4 fruit fly cellular contexts compared by ENCODE assay signal in the genomic region with DNA sequence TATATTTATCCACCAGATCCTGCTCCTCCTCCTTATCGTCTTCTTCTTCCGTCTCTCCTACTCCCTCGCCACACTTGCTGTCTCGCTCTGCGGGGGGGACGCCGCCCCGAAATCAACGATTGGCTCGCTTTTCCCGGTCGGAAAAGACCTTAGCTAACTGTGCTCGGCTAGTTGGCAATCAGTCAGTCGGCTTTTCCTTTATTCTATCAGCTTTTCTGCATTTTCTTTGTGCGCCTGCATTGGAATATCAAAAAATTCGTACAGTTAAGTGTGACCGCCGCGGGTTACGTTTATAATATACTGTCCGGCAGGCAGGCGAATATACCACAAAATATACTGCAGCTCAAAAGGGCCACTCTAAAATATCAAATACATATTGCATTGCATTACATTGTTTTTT.
TF ChIP-seq lines count a peak whose summit lies in the region.

A gene (minus strand): TSS at position 289 of the 400 bp plus-strand sequence.

- no peak for TF ChIP-seq CTCF in whole organism, embryonic (GFP tag; optimal IDR thresholded peaks at IDR 0.05; lab: Kevin White, UChicago)

TF ChIP-seq in whole organism, adult, 20 proteins besides CTCF, POLR2A, EP300 and RAD21:
- TF ChIP-seq Mnt (GFP tag; optimal IDR thresholded peaks at IDR 0.05; lab: Kevin White, UChicago) (no peak), CG14711 (tag; optimal IDR thresholded peaks at IDR 0.05; lab: Kevin White, UChicago) (peak; percentile 32), bab1 (GFP tag; optimal IDR thresholded peaks at IDR 0.05; lab: Kevin White, UChicago) (peak; percentile 45)

TF ChIP-seq in whole organism, embryonic, 481 proteins besides CTCF, POLR2A, EP300 and RAD21 (continues in another document):
- TF ChIP-seq NFAT (GFP tag; IDR thresholded peaks at IDR 0.05; lab: Robert Waterston, UW): no peak
- no peak for TF ChIP-seq Atf6 (GFP tag; IDR thresholded peaks at IDR 0.05; lab: Robert Waterston, UW)
- TF ChIP-seq CG17359 (tag; optimal IDR thresholded peaks at IDR 0.05; lab: Kevin White, UChicago): no peak
- no peak for TF ChIP-seq CkIIα-i1 (GFP tag; IDR thresholded peaks at IDR 0.05; lab: Robert Waterston, UW)
- peak; percentile 68 for TF ChIP-seq CG9797 (GFP tag; optimal IDR thresholded peaks at IDR 0.05; lab: Kevin White, UChicago)
- peak; percentile 20 for TF ChIP-seq sens (GFP tag; lab: Kevin White, UChicago)
- TF ChIP-seq knrl (GFP tag; IDR thresholded peaks at IDR 0.05; lab: Robert Waterston, UW; ENCODE audit: partially characterized antibody): 0 out of 3 replicates have a peak, but pooled peaks have one; percentile 23
- TF ChIP-seq nom (GFP tag; optimal IDR thresholded peaks at IDR 0.05; lab: Kevin White, UChicago): peak; percentile 1
- peak; percentile 39 for TF ChIP-seq CG30020 (tag; optimal IDR thresholded peaks at IDR 0.05; lab: Kevin White, UChicago)
- TF ChIP-seq CG1832 (GFP tag; optimal IDR thresholded peaks at IDR 0.05; lab: Kevin White, UChicago): peak; percentile 84
- peak; percentile 26 for TF ChIP-seq Sin3A (optimal IDR thresholded peaks at IDR 0.05; lab: Kevin White, UChicago)
- TF ChIP-seq Ets97D (GFP tag; optimal IDR thresholded peaks at IDR 0.05; lab: Kevin White, UChicago): peak; percentile 18
- peak; percentile 75 for TF ChIP-seq YL-1 (GFP tag; optimal IDR thresholded peaks at IDR 0.05; lab: Kevin White, UChicago)
- peak; percentile 94 for TF ChIP-seq MESR4 (GFP tag; optimal IDR thresholded peaks at IDR 0.05; lab: Kevin White, UChicago)
- TF ChIP-seq pzg (GFP tag; optimal IDR thresholded peaks at IDR 0.05; lab: Kevin White, UChicago): peak; percentile 57
- peak; percentile 38 for TF ChIP-seq Scr (GFP tag; IDR thresholded peaks at IDR 0.05; lab: Robert Waterston, UW; ENCODE audit: partially characterized antibody)
- TF ChIP-seq CG10366 (GFP tag; IDR thresholded peaks at IDR 0.05; lab: Robert Waterston, UW): no peak
- TF ChIP-seq trh (GFP tag; optimal IDR thresholded peaks at IDR 0.05; lab: Kevin White, UChicago): no peak
- no peak for TF ChIP-seq klu (GFP tag; IDR thresholded peaks at IDR 0.05; lab: Robert Waterston, UW)
- TF ChIP-seq trem (tag; optimal IDR thresholded peaks at IDR 0.05; lab: Kevin White, UChicago): peak; percentile 5
- TF ChIP-seq CG4617 (GFP tag; optimal IDR thresholded peaks at IDR 0.05; lab: Kevin White, UChicago; ENCODE audit: borderline replicate concordance): peak; percentile 98
- TF ChIP-seq fd96Cb (tag; optimal IDR thresholded peaks at IDR 0.05; lab: Kevin White, UChicago): no peak
- TF ChIP-seq CG14710 (tag; optimal IDR thresholded peaks at IDR 0.05; lab: Kevin White, UChicago): peak; percentile 20
- TF ChIP-seq Dp (GFP tag; optimal IDR thresholded peaks at IDR 0.05; lab: Kevin White, UChicago): peak; percentile 46
- TF ChIP-seq Dll (GFP tag; IDR thresholded peaks at IDR 0.05; lab: Robert Waterston, UW; ENCODE audit: partially characterized antibody): no peak
- TF ChIP-seq bowl (GFP tag; IDR thresholded peaks at IDR 0.05; lab: Robert Waterston, UW): no peak
- peak; percentile 42 for TF ChIP-seq Myb (GFP tag; optimal IDR thresholded peaks at IDR 0.05; lab: Kevin White, UChicago)

TF ChIP-seq in whole organism, prepupa, 60 proteins besides CTCF, POLR2A, EP300 and RAD21:
- peak; percentile 84 for TF ChIP-seq Sox14 (GFP tag; optimal IDR thresholded peaks at IDR 0.05; lab: Kevin White, UChicago)
- TF ChIP-seq Eip93F (GFP tag; optimal IDR thresholded peaks at IDR 0.05; lab: Kevin White, UChicago): no peak
- peak; percentile 13 for TF ChIP-seq esn (GFP tag; optimal IDR thresholded peaks at IDR 0.05; lab: Kevin White, UChicago)
- no peak for TF ChIP-seq Hr4 (GFP tag; optimal IDR thresholded peaks at IDR 0.05; lab: Kevin White, UChicago)
- peak; percentile 57 for TF ChIP-seq Eip78C (GFP tag; lab: Kevin White, UChicago)
- no peak for TF ChIP-seq Hr39 (GFP tag; optimal IDR thresholded peaks at IDR 0.05; lab: Kevin White, UChicago)
- TF ChIP-seq dsx (GFP tag; optimal IDR thresholded peaks at IDR 0.05; lab: Kevin White, UChicago; ENCODE audit: poor library complexity, severe bottlenecking): peak; percentile 19
- TF ChIP-seq Ets96B (tag; optimal IDR thresholded peaks at IDR 0.05; lab: Kevin White, UChicago): no peak
- TF ChIP-seq net (GFP tag; optimal IDR thresholded peaks at IDR 0.05; lab: Kevin White, UChicago): no peak
- no peak for TF ChIP-seq CG9139 (GFP tag; optimal IDR thresholded peaks at IDR 0.05; lab: Kevin White, UChicago)
- TF ChIP-seq Lpt (GFP tag; optimal IDR thresholded peaks at IDR 0.05; lab: Kevin White, UChicago): no peak
TF ChIP-seq in whole organism, prepupa: peak in this region for 4.

TF ChIP-seq in whole organism, pupa, 21 proteins besides CTCF, POLR2A, EP300 and RAD21:
- TF ChIP-seq CG8301 (tag; optimal IDR thresholded peaks at IDR 0.05; lab: Kevin White, UChicago) (no peak), CG10348 (GFP tag; IDR thresholded peaks at IDR 0.05; lab: Robert Waterston, UW) (no peak), CG15710 (tag; optimal IDR thresholded peaks at IDR 0.05; lab: Kevin White, UChicago) (no peak), CG8159 (tag; optimal IDR thresholded peaks at IDR 0.05; lab: Kevin White, UChicago) (peak; percentile 78), CG14655 (GFP tag; optimal IDR thresholded peaks at IDR 0.05; lab: Kevin White, UChicago) (no peak), Ets98B (GFP tag; IDR thresholded peaks at IDR 0.05; lab: Robert Waterston, UW) (no peak), CG4496 (GFP tag; IDR thresholded peaks at IDR 0.05; lab: Robert Waterston, UW) (no peak), D1 (tag; optimal IDR thresholded peaks at IDR 0.05; lab: Kevin White, UChicago) (no peak)
TF ChIP-seq in whole organism, pupa: peak in this region for 1.
